Worm (Caenorhabditis elegans) whole organism, L1 larva: ENCODE results near the gene D1086.12.
A peak's percentile ranks its signal among the peaks of the same experiment; 100 is the strongest.

Experiments
- C04F5.9 ChIP-seq: sonication (generic microtip); optimal IDR thresholded peaks from 2 replicates; lab custom pipeline; 2016; ENCODE audit warnings: missing genetic modification characterization, missing compliant biosample characterization
- C16A3.4 ChIP-seq: fragments of 150-350 bp; optimal IDR thresholded peaks from 2 replicates; lab custom pipeline; 2014; ENCODE audit warnings: missing biosample characterization, missing genetic modification characterization
- C34B4.2 ChIP-seq: sonication (generic microtip); optimal IDR thresholded peaks from 2 replicates; lab custom pipeline; 2017; ENCODE audit warnings: mild to moderate bottlenecking, missing genetic modification characterization, missing compliant biosample characterization
- alr-1 ChIP-seq: fragments of 200-800 bp; sonication (Bioruptor generic); optimal IDR thresholded peaks from 2 replicates; lab custom pipeline; 2018; ENCODE audit warnings: borderline replicate concordance, mild to moderate bottlenecking, missing genetic modification characterization, missing compliant biosample characterization
- blmp-1 ChIP-seq: fragments of 150-350 bp; optimal IDR thresholded peaks from 2 replicates; lab custom pipeline; 2014; ENCODE audit warnings: missing biosample characterization, missing genetic modification characterization
- ceh-63 ChIP-seq: fragments of 200-800 bp; sonication (Bioruptor generic); optimal IDR thresholded peaks from 2 replicates; lab custom pipeline; 2018; ENCODE audit warnings: mild to moderate bottlenecking, missing genetic modification characterization, missing compliant biosample characterization
- ceh-88 ChIP-seq: fragments of 200-800 bp; sonication (Bioruptor generic); IDR thresholded peaks from 2 replicates; pipeline ENCODE4 v1.3.6; 2022; ENCODE audit warnings: missing genetic modification characterization, missing compliant biosample characterization
- dpl-1 ChIP-seq, 3 experiments: fragments of 150-350 bp in 2 of 3; sonication (generic microtip) in 1 of 3; optimal IDR thresholded peaks; 2 replicates each; lab custom pipeline; 2014 to 2017; ENCODE audit warnings: missing biosample characterization in 3 of 3, missing genetic modification characterization in 3 of 3, missing genetic modification reagents in 3 of 3
- efl-1 ChIP-seq, 4 experiments: fragments of 150-350 bp; optimal IDR thresholded peaks in 3 of 4; peaks in 1 of 4; 1 replicate in 1 of 4; 2 replicates in 3 of 4; lab custom pipeline; 2014; ENCODE audit warnings: missing biosample characterization in 2 of 4, missing genetic modification characterization in 2 of 4, missing genetic modification reagents in 2 of 4
- efl-3 ChIP-seq: fragments of 200-800 bp; sonication (Bioruptor generic); optimal IDR thresholded peaks from 2 replicates; lab custom pipeline; 2018; ENCODE audit warnings: mild to moderate bottlenecking, missing genetic modification characterization, missing compliant biosample characterization
- egl-27 ChIP-seq, 2 experiments: fragments of 150-350 bp in 1 of 2; sonication (generic microtip); optimal IDR thresholded peaks; 3 replicates each; lab custom pipeline; 2017 to 2018; ENCODE audit warnings: missing biosample characterization in 2 of 2, missing genetic modification characterization in 2 of 2, missing genetic modification reagents in 2 of 2
- elt-2 ChIP-seq: sonication (generic microtip); optimal IDR thresholded peaks from 2 replicates; lab custom pipeline; 2016; ENCODE audit warnings: missing genetic modification characterization, mild to moderate bottlenecking, inconsistent platforms, missing compliant biosample characterization, missing genetic modification reagents
- ets-5 ChIP-seq: fragments of 200-800 bp; sonication (Bioruptor generic); IDR thresholded peaks from 2 replicates; pipeline ENCODE4 v1.3.6; 2022; ENCODE audit warnings: missing genetic modification characterization, missing compliant biosample characterization
- fkh-10 ChIP-seq: sonication (generic microtip); optimal IDR thresholded peaks from 2 replicates; lab custom pipeline; 2017; ENCODE audit warnings: missing biosample characterization, missing genetic modification reagents, missing genetic modification characterization
- fkh-4 ChIP-seq: sonication (generic microtip); optimal IDR thresholded peaks from 2 replicates; lab custom pipeline; 2016; ENCODE audit warnings: missing compliant biosample characterization, missing genetic modification characterization, borderline replicate concordance
- fkh-8 ChIP-seq: sonication (generic microtip); optimal IDR thresholded peaks from 2 replicates; lab custom pipeline; 2016; ENCODE audit warnings: mild to moderate bottlenecking, missing genetic modification characterization, missing compliant biosample characterization
- grh-1 ChIP-seq: fragments of 200-800 bp; sonication (Bioruptor generic); IDR thresholded peaks from 2 replicates; pipeline ENCODE4 v1.3.6; 2022; ENCODE audit warnings: missing genetic modification reagents, missing genetic modification characterization, missing compliant biosample characterization
- hlh-17 ChIP-seq: fragments of 200-800 bp; sonication (Bioruptor generic); optimal IDR thresholded peaks from 2 replicates; lab custom pipeline; 2018; ENCODE audit warnings: missing genetic modification characterization, mild to moderate bottlenecking, missing compliant biosample characterization, moderate library complexity, borderline replicate concordance
- hlh-4 ChIP-seq: sonication (generic microtip); optimal IDR thresholded peaks from 2 replicates; lab custom pipeline; 2016; ENCODE audit warnings: mild to moderate bottlenecking, missing genetic modification characterization, missing compliant biosample characterization
- hpl-2 ChIP-seq: fragments of 150-350 bp; optimal IDR thresholded peaks from 2 replicates; lab custom pipeline; 2014; ENCODE audit warnings: missing biosample characterization, missing genetic modification reagents, missing genetic modification characterization
- isw-1 ChIP-seq: fragments of 200-800 bp; sonication (Bioruptor generic); IDR thresholded peaks from 2 replicates; pipeline ENCODE4 v1.3.6; 2022; ENCODE audit warnings: missing genetic modification characterization, missing compliant biosample characterization
- lin-13 ChIP-seq: fragments of 150-350 bp; optimal IDR thresholded peaks from 2 replicates; lab custom pipeline; 2014; ENCODE audit warnings: missing biosample characterization, missing genetic modification reagents, missing genetic modification characterization
- lin-14 ChIP-seq: fragments of 200-800 bp; sonication (Bioruptor generic); optimal IDR thresholded peaks from 2 replicates; lab custom pipeline; 2018; ENCODE audit warnings: mild to moderate bottlenecking, missing genetic modification characterization, moderate library complexity, missing compliant biosample characterization
- lin-35 ChIP-seq, 2 experiments: fragments of 150-350 bp; optimal IDR thresholded peaks; 2 replicates each; lab custom pipeline; 2014; ENCODE audit warnings: missing biosample characterization in 2 of 2, missing genetic modification characterization in 2 of 2, missing genetic modification reagents in 2 of 2
- lir-3 ChIP-seq: sonication (generic microtip); optimal IDR thresholded peaks from 2 replicates; lab custom pipeline; 2016; ENCODE audit warnings: mild to moderate bottlenecking, missing genetic modification characterization, moderate library complexity, missing compliant biosample characterization; ENCODE audit not compliant: poor library complexity
- lsy-2 ChIP-seq, 2 experiments: fragments of 150-350 bp; optimal IDR thresholded peaks; 2 replicates each; lab custom pipeline; 2014; ENCODE audit warnings: missing biosample characterization in 2 of 2, missing genetic modification characterization in 2 of 2
- mep-1 ChIP-seq: fragments of 150-350 bp; optimal IDR thresholded peaks from 2 replicates; lab custom pipeline; 2014; ENCODE audit warnings: missing biosample characterization, missing genetic modification characterization
- nhr-11 ChIP-seq: fragments of 150-350 bp; optimal IDR thresholded peaks from 2 replicates; lab custom pipeline; 2014; ENCODE audit warnings: missing biosample characterization, missing genetic modification characterization
- nhr-20 ChIP-seq: sonication (generic microtip); optimal IDR thresholded peaks from 2 replicates; lab custom pipeline; 2016; ENCODE audit warnings: mild to moderate bottlenecking, missing genetic modification characterization, missing compliant biosample characterization
- nhr-237 ChIP-seq: fragments of 150-350 bp; optimal IDR thresholded peaks from 2 replicates; lab custom pipeline; 2014; ENCODE audit warnings: missing biosample characterization, missing genetic modification characterization
- nhr-84 ChIP-seq: sonication (generic microtip); optimal IDR thresholded peaks from 2 replicates; lab custom pipeline; 2017; ENCODE audit warnings: missing biosample characterization, missing genetic modification characterization
- nhr-85 ChIP-seq: sonication (generic microtip); peaks from one replicate; lab custom pipeline; 2016; ENCODE audit warnings: missing genetic modification characterization, inconsistent platforms, missing compliant biosample characterization
- pag-3 ChIP-seq: sonication (generic microtip); optimal IDR thresholded peaks from 2 replicates; lab custom pipeline; 2017; ENCODE audit warnings: missing genetic modification characterization, mild to moderate bottlenecking, missing compliant biosample characterization, antibody characterized with exemption, borderline replicate concordance; ENCODE audit not compliant: insufficient read depth
- pqm-1 ChIP-seq: sonication (generic microtip); optimal IDR thresholded peaks from 3 replicates; lab custom pipeline; 2017; ENCODE audit warnings: missing biosample characterization, missing genetic modification characterization
- snpc-4 ChIP-seq: fragments of 150-350 bp; optimal IDR thresholded peaks from 2 replicates; lab custom pipeline; 2014; ENCODE audit warnings: missing biosample characterization, missing genetic modification characterization
- snu-23 ChIP-seq: sonication (generic microtip); optimal IDR thresholded peaks from 2 replicates; lab custom pipeline; 2016; ENCODE audit warnings: missing genetic modification characterization, missing compliant biosample characterization
- sptf-1 ChIP-seq: fragments of 150-350 bp; optimal IDR thresholded peaks from 2 replicates; lab custom pipeline; 2014; ENCODE audit warnings: missing biosample characterization, missing genetic modification characterization
- swsn-7 ChIP-seq: sonication (generic microtip); optimal IDR thresholded peaks from 2 replicates; lab custom pipeline; 2016; ENCODE audit warnings: missing genetic modification characterization, missing compliant biosample characterization
- unc-86 ChIP-seq: sonication (generic microtip); optimal IDR thresholded peaks from 2 replicates; lab custom pipeline; 2016; ENCODE audit warnings: missing genetic modification characterization, missing compliant biosample characterization
- unc-98 ChIP-seq: fragments of 200-800 bp; sonication (Bioruptor generic); IDR thresholded peaks from 2 replicates; pipeline ENCODE4 v1.3.6; 2022; ENCODE audit warnings: missing genetic modification characterization, missing compliant biosample characterization
- vab-15 ChIP-seq: sonication (generic microtip); optimal IDR thresholded peaks from 2 replicates; lab custom pipeline; 2017; ENCODE audit warnings: missing genotype, mild to moderate bottlenecking, missing genetic modification characterization, missing compliant biosample characterization
- zag-1 ChIP-seq: fragments of 150-350 bp; optimal IDR thresholded peaks from 2 replicates; lab custom pipeline; 2014; ENCODE audit warnings: missing biosample characterization, missing genetic modification characterization

The D1086.12 gene

DNA sequence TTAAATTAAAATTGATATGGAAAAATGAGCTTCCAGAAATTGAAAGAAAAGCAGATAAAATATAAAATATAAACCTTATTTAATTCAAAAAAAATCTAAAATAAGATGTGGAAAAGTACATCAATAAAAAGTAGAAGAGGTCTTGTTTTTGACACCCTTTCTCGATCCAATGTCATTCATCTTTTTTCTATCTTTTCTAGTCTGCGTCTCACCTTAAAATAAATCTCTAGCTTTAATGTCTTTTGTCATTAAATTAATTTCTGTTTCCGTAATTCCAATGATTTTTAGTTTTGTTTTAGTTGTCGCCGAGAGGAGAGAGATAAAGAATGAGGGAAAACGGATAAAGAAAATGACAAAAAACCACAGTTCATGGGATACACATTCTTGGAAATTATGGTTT lies 48.1 kb downstream of the D1086.12 start (continued):
- TF ChIP-seq snpc-4 (tag; lab: Kevin White, UChicago) (no peak), lin-13 (GFP tag; lab: Kevin White, UChicago) (no peak), vab-15 (tag; lab: Kevin White, UChicago) (no peak), C16A3.4 (no peak), ets-5 (no peak), nhr-11 (tag; lab: Kevin White, UChicago) (no peak), elt-2 (tag; lab: Kevin White, UChicago) (no peak), C04F5.9 (no peak), efl-3 (GFP tag; lab: Kevin White, UChicago) (no peak), hlh-17 (GFP tag; lab: Kevin White, UChicago) (no peak), C34B4.2 (tag; lab: Kevin White, UChicago) (no peak), pag-3 (tag; lab: Kevin White, UChicago) (no peak), pqm-1 (tag; lab: Kevin White, UChicago) (no peak), unc-98 (GFP tag; lab: Robert Waterston, UW) (no peak), swsn-7 (no peak), ceh-63 (no peak), fkh-10 (no peak), efl-1 (optimal IDR thresholded peaks at IDR 0.05; lab: Kevin White, UChicago) (no peak), efl-1 (GFP tag; optimal IDR thresholded peaks at IDR 0.05 in 1 of 2; lab: Kevin White, UChicago) (peak in 1 of 2 experiments; percentile 73), nhr-84 (no peak), fkh-4 (no peak), ceh-88 (GFP tag; lab: Robert Waterston, UW) (no peak), grh-1 (GFP tag; lab: Robert Waterston, UW) (no peak), hpl-2 (GFP tag; lab: Kevin White, UChicago) (no peak), alr-1 (no peak), lsy-2 (tag; optimal IDR thresholded peaks at IDR 0.05; lab: Kevin White, UChicago) (peak in 1 of 2 experiments; percentile 34), lin-35 (GFP tag; optimal IDR thresholded peaks at IDR 0.05; lab: Kevin White, UChicago) (no peak), isw-1 (no peak), snu-23 (GFP tag; lab: Kevin White, UChicago) (peak; percentile 27), fkh-8 (tag; lab: Kevin White, UChicago) (no peak), egl-27 (tag; optimal IDR thresholded peaks at IDR 0.05; lab: Kevin White, UChicago) (no peak), sptf-1 (tag; lab: Kevin White, UChicago) (no peak), zag-1 (tag; lab: Kevin White, UChicago) (no peak)

DNA sequence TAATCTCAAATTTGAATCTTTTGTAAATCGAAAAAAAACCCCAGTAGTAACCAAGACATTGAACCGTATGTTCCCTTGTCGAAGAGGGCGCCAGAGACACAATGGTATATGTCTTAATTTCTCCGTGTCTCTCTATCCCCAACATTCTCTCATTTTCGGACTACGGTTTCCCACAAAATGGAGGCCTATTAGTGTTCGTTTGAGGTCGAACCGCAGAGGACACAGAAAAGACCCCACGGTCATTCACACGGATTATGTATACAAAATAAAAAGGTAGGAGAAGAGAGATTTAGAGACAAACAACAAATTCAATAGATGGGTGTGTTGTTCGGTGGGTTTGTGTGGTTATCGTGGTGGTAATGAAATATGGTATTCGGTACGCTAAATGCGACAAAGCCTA lies 50.0 kb downstream of the D1086.12 start:
- no peak for TF ChIP-seq dpl-1 (GFP tag; optimal IDR thresholded peaks at IDR 0.05; lab: Kevin White, UChicago)
- TF ChIP-seq lin-14 (GFP tag; lab: Kevin White, UChicago) = peak; percentile 66
- TF ChIP-seq mep-1 = peak; percentile 27
- no peak for TF ChIP-seq hlh-4 (tag; lab: Kevin White, UChicago)
- peak; percentile 53 for TF ChIP-seq nhr-85 (tag; lab: Kevin White, UChicago)
- no peak for TF ChIP-seq unc-86 (tag; lab: Kevin White, UChicago)
- TF ChIP-seq pag-3 (tag; lab: Kevin White, UChicago) = no peak
- TF ChIP-seq blmp-1 (tag; lab: Kevin White, UChicago) = peak; percentile 29
- TF ChIP-seq nhr-237 (tag; lab: Kevin White, UChicago) = no peak
- TF ChIP-seq lir-3 (tag; lab: Kevin White, UChicago) = no peak
- TF ChIP-seq ets-5 = no peak
- TF ChIP-seq grh-1 (GFP tag; lab: Robert Waterston, UW) = no peak
- TF ChIP-seq nhr-20 (tag; lab: Kevin White, UChicago) = no peak
- no peak for TF ChIP-seq vab-15 (tag; lab: Kevin White, UChicago)
